Worm (Caenorhabditis elegans): Measurements from ENCODE around the gene ZK813.3.

DNA sequence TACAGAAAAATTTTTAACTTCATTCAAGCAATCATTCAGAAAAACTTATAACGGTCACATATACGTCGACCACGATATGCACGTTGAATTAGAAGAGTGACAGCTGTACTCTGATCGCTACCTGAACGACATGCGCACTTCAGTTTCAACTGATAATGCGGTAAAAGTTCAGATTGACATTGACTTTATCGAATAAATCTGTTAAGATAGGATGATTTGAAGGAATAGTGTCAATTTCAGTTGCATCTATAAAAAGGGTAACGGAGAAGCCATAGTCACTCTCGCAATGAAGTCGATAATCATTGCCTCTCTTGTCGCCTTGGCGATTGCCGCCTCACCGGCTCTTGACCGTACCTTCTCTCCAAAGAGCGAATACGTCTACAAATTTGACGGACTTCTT lies 38.4 kb upstream of the ZK813.3 start, which contains the start of gene vit-5:
- TF ChIP-seq unc-39 (tag; optimal IDR thresholded peaks at IDR 0.05): no peak
- TF ChIP-seq unc-62 (GFP tag; optimal IDR thresholded peaks at IDR 0.05): no peak
- TF ChIP-seq lin-13 (tag; optimal IDR thresholded peaks at IDR 0.05): no peak
- TF ChIP-seq mep-1 (tag; optimal IDR thresholded peaks at IDR 0.05): no peak
- TF ChIP-seq ztf-11 (tag; optimal IDR thresholded peaks at IDR 0.05): no peak
- no peak for TF ChIP-seq ceh-39 (tag; optimal IDR thresholded peaks at IDR 0.05)
- no peak for TF ChIP-seq lsy-2 (tag; optimal IDR thresholded peaks at IDR 0.05)
- TF ChIP-seq ces-1 (GFP tag; optimal IDR thresholded peaks at IDR 0.05): no peak
- TF ChIP-seq elt-1 (tag; optimal IDR thresholded peaks at IDR 0.05; ENCODE audit: borderline replicate concordance, insufficient read depth): no peak
- no peak for TF ChIP-seq nhr-28 (tag; optimal IDR thresholded peaks at IDR 0.05)
- TF ChIP-seq pha-4 (tag; optimal IDR thresholded peaks at IDR 0.05): no peak
- no peak for TF ChIP-seq snpc-4 (tag; optimal IDR thresholded peaks at IDR 0.05)
- TF ChIP-seq ceh-43 (GFP tag; optimal IDR thresholded peaks at IDR 0.05): no peak

Measured in whole organism, mixed stage, embryonic.